Fruit fly (Drosophila melanogaster) whole organism, adult: Measurements from ENCODE around the gene CG33333.

ENCODE experiments used
- CG11617 ChIP-seq: fragments of 200-800 bp; sonication (Bioruptor generic); optimal IDR thresholded peaks from 2 replicates; lab custom pipeline; 2017; ENCODE audit warnings: mild to moderate bottlenecking, missing biosample characterization, missing genetic modification reagents, missing genetic modification characterization
- CG12768 ChIP-seq: fragments of 200-800 bp; sonication (Bioruptor generic); optimal IDR thresholded peaks from 2 replicates; lab custom pipeline; 2017; ENCODE audit warnings: missing biosample characterization, missing genetic modification characterization, mild to moderate bottlenecking, moderate library complexity, missing genetic modification reagents
- CG14711 ChIP-seq: fragments of 200-800 bp; sonication (Bioruptor generic); optimal IDR thresholded peaks from 2 replicates; lab custom pipeline; 2018; ENCODE audit warnings: missing biosample characterization, mild to moderate bottlenecking, missing genetic modification characterization, moderate library complexity
- CG1620 ChIP-seq: fragments of 200-800 bp; sonication (Bioruptor generic); optimal IDR thresholded peaks from 2 replicates; lab custom pipeline; 2016; ENCODE audit warnings: missing biosample characterization, missing genetic modification characterization
- CG33017 ChIP-seq: fragments of 200-800 bp; sonication (Bioruptor generic); optimal IDR thresholded peaks from 2 replicates; lab custom pipeline; 2018; ENCODE audit warnings: missing biosample characterization, mild to moderate bottlenecking, missing genetic modification characterization, moderate library complexity
- CG5204 ChIP-seq: fragments of 200-800 bp; sonication (Bioruptor generic); optimal IDR thresholded peaks from 2 replicates; lab custom pipeline; 2016; ENCODE audit warnings: missing biosample characterization, missing genetic modification characterization
- CG7045 ChIP-seq: fragments of 200-800 bp; sonication (Bioruptor generic); optimal IDR thresholded peaks from 2 replicates; lab custom pipeline; 2017; ENCODE audit warnings: missing biosample characterization, mild to moderate bottlenecking, missing genetic modification characterization
- Hr96 ChIP-seq: fragments of 200-800 bp; sonication (Bioruptor generic); optimal IDR thresholded peaks from 2 replicates; lab custom pipeline; 2016; ENCODE audit warnings: missing biosample characterization, missing genetic modification characterization
- Mnt ChIP-seq: fragments of 200-800 bp; sonication (Bioruptor generic); optimal IDR thresholded peaks from 2 replicates; lab custom pipeline; 2016; ENCODE audit warnings: missing biosample characterization, mild to moderate bottlenecking, missing genetic modification characterization
- bab1 ChIP-seq: fragments of 200-800 bp; sonication (Bioruptor generic); optimal IDR thresholded peaks from 3 replicates; lab custom pipeline; 2019; ENCODE audit warnings: missing biosample characterization, mild to moderate bottlenecking, missing genetic modification characterization, moderate library complexity
- kay ChIP-seq: fragments of 200-800 bp; sonication (Bioruptor generic); peaks from one replicate; lab custom pipeline; 2016; ENCODE audit warnings: missing biosample characterization, missing genetic modification characterization, borderline replicate concordance
- ovo ChIP-seq: fragments of 200-800 bp; sonication (Bioruptor generic); optimal IDR thresholded peaks from 2 replicates; lab custom pipeline; 2016; ENCODE audit warnings: missing biosample characterization, missing genetic modification characterization
- pad ChIP-seq: fragments of 200-800 bp; sonication (Bioruptor generic); optimal IDR thresholded peaks from 3 replicates; lab custom pipeline; 2017; ENCODE audit warnings: missing biosample characterization, missing genetic modification characterization, mild to moderate bottlenecking, moderate library complexity, missing genetic modification reagents
- toe ChIP-seq: fragments of 200-800 bp; sonication (Bioruptor generic); optimal IDR thresholded peaks from 2 replicates; lab custom pipeline; 2016; ENCODE audit warnings: missing biosample characterization, missing genetic modification characterization

DNA sequence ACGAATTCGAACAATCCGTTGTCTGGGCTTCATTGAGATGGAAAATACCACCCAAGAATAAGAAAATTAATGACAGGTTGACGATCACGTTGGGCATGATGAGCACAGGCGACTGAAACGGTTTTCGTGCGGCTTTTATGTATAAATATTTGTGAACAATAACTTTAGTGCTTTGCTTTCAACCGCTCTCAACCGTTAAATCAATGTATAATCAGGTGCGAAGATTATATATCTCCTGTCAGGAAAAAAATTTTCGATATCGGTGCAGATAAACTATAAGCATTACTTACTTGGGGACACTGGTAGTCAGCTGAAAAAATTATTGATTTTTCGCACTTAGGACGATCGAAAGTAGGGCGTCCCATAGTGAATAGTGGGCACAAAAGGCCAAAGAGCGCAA, 12.3 kb upstream of the CG33333 start, which contains the start of gene CG42823:
- TF ChIP-seq toe (GFP tag; lab: Kevin White, UChicago) (no peak), CG33017 (tag; lab: Kevin White, UChicago) (no peak), CG1620 (GFP tag; lab: Kevin White, UChicago) (no peak), pad (no peak), CG5204 (GFP tag; lab: Kevin White, UChicago) (no peak), ovo (GFP tag; lab: Kevin White, UChicago) (no peak), Hr96 (no peak), CG14711 (no peak), Mnt (GFP tag; lab: Kevin White, UChicago) (no peak), CG7045 (GFP tag; lab: Kevin White, UChicago) (no peak), kay (GFP tag; lab: Kevin White, UChicago) (no peak), bab1 (GFP tag; lab: Kevin White, UChicago) (no peak), CG12768 (no peak), CG11617 (GFP tag; lab: Kevin White, UChicago) (no peak)
